Worm (Caenorhabditis elegans) whole organism, mixed stage, embryonic: ENCODE data around the gene pitp-1.

Experiments
- blmp-1 ChIP-seq: fragments of 150-350 bp; optimal IDR thresholded peaks from 2 replicates; lab custom pipeline; 2014; ENCODE audit warnings: missing biosample characterization, missing genetic modification characterization
- drap-1 ChIP-seq: fragments of 200-800 bp; sonication (Bioruptor generic); optimal IDR thresholded peaks from 3 replicates; lab custom pipeline; 2018; ENCODE audit warnings: mild to moderate bottlenecking, missing genetic modification characterization, missing compliant biosample characterization
- lin-13 ChIP-seq: fragments of 150-350 bp; optimal IDR thresholded peaks from 2 replicates; lab custom pipeline; 2014; ENCODE audit warnings: missing biosample characterization, missing genetic modification characterization
- nhr-2 ChIP-seq: fragments of 150-350 bp; optimal IDR thresholded peaks from 2 replicates; lab custom pipeline; 2014; ENCODE audit warnings: missing biosample characterization, missing genetic modification characterization
- pha-4 ChIP-seq: fragments of 150-350 bp; optimal IDR thresholded peaks from 2 replicates; lab custom pipeline; 2018; ENCODE audit warnings: missing biosample characterization, missing genetic modification reagents, missing genetic modification characterization
- ztf-11 ChIP-seq: fragments of 150-350 bp; optimal IDR thresholded peaks from 2 replicates; lab custom pipeline; 2014; ENCODE audit warnings: missing biosample characterization, missing genetic modification characterization

- no peak for TF ChIP-seq ztf-11 (tag; lab: Kevin White, UChicago)
- no peak for TF ChIP-seq nhr-2 (tag; lab: Kevin White, UChicago)
- TF ChIP-seq blmp-1: no peak
- TF ChIP-seq lin-13: no peak
- TF ChIP-seq drap-1 (GFP tag; lab: Kevin White, UChicago): no peak
- no peak for TF ChIP-seq pha-4 (tag; lab: Kevin White, UChicago)
Measured at ce11 chrIII:3549750-3550149, 20.2 kb upstream of the pitp-1 start, which contains the start of gene C54C6.5.
